Worm (Caenorhabditis elegans): Measurements from ENCODE around the gene F11D11.21.

F11D11.21 gene

DNA sequence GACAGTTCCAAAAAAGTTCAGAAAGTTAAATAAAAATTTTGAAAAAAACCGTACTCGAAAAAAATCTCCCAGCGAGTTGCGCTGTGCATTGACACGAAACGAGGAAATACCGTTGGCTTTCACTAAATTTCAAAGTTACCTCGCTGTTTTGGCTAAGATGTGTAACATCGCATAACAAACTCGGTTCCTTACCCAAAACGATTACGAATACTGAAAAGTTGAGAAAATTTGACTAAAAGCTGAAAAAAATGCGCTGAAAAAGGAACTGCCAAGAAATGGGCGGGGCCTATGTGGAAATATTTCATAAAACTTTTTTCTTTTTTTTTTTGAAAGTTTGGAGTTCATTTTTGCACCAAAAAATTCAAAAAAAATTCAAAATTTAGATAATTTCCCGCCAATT is 30.9 kb downstream of the F11D11.21 start:
- TF ChIP-seq unc-62 (GFP tag; optimal IDR thresholded peaks at IDR 0.05) = no peak

DNA sequence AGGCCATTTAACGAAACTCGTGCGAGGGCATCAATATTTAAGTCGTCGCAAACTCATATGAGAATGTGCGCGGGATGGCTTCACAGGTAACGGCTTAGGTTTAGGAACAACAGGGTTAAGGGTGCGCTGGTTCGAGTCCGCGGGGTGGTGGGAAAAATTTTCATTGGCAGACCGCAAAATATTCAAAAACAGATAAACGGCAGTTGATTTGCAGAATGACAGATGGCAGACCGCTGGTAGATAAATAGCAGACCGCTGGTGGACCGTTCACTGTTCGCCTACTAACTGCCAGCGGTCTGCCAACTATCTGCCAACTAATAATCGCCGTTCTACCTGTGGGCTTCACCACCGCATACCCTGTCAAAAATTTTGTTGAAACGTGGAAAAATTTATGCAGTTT is 38.2 kb downstream of the F11D11.21 start:
- TF ChIP-seq unc-62 (GFP tag; optimal IDR thresholded peaks at IDR 0.05) = no peak

DNA sequence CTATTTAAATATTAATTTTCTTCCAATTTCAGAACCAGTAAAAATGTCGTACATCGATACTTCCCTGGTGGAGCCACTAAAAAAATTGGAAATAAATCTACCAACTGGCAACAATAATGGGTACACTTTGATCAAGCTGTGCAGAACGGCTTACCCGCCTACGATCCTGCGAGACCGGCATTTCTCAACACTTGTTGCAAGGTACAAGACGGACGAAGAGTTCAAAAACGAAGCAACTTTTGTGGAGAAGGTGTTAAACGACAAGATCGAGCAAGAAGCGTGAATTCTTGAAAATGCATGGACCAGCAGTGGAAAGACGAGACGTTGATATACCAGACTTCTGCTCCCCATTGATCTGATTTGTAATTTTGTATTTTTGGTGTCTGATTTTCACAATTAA is 39.0 kb downstream of the F11D11.21 start:
- no peak for TF ChIP-seq unc-62 (GFP tag; optimal IDR thresholded peaks at IDR 0.05)

DNA sequence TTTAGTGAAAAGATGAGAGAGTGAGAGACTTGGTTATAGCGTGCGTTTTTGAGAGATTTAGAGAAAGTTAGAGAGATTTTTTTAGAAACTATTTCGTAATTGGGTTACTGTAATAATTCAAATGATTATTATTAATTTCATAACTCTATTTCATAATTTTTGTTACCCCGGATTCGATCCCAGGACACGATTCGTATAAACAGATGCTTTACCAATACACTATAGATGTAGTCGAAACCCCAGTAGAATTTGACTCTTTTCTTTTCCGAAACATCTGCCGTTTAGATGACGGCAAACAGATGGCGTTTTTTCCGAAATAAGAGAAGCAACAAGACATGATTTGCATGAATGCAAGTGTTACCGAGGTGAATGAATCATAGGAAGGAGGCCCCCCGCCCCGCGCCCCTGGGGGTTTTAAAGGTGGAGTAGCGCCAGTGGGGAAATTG is 40.3 kb downstream of the F11D11.21 start:
- no peak for TF ChIP-seq unc-62 (GFP tag; optimal IDR thresholded peaks at IDR 0.05)

DNA sequence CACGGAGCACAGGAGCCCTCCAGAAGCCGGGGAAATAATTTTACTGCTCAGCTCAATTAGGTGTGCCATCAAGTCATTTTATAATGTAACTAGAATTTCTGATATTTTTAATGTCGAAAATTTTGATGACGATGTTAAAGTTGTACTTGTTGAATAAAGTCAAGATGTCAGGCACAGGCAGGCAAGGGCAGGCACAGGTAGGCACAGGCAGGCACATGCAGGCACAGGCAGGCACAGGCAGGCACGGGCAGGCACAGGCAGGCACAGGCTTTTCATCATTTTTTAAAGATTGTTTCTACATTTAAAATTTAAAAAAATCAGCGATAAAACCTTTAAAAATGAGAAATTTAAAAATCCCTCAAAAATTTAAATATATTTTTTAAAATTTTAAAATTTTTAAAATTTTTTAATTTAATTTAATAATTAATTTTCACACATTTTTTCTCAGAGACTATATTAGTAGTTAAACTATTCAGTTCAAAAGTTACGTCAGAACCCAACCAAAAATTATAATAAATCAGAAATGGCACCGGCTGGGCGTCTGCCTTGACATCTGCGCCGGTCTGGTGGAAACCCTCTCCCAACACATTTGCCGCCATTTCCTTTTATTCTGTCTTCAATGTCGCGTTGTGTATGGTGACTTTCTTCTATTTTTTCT is 41.0 kb downstream of the F11D11.21 start, which contains the start of gene Y17D7C.6:
Gene Y17D7C.6, plus strand, starts transcription at position 608 of the 658 bp plus-strand sequence.
- TF ChIP-seq unc-62 (GFP tag; optimal IDR thresholded peaks at IDR 0.05) = no peak

DNA sequence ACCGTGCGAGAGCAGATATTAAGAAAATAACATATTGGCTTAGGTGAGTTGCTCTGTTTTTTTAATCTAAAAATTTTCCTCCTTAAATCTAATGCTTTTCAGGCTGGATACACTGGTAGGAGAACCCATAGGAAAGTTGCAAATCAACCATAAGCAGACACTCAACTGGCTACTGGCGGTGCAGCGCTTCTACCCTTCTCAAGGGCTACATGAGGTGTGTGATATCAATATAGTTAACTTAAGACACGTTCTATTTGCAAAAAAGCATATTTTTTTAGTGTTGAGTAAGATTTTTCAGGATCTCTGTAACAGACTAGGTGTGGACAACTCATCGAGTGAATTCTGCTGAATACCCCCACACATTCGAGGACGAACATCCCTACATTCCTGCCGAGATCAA is 42.3 kb downstream of the F11D11.21 start:
- no peak for TF ChIP-seq unc-62 (GFP tag; optimal IDR thresholded peaks at IDR 0.05)

DNA sequence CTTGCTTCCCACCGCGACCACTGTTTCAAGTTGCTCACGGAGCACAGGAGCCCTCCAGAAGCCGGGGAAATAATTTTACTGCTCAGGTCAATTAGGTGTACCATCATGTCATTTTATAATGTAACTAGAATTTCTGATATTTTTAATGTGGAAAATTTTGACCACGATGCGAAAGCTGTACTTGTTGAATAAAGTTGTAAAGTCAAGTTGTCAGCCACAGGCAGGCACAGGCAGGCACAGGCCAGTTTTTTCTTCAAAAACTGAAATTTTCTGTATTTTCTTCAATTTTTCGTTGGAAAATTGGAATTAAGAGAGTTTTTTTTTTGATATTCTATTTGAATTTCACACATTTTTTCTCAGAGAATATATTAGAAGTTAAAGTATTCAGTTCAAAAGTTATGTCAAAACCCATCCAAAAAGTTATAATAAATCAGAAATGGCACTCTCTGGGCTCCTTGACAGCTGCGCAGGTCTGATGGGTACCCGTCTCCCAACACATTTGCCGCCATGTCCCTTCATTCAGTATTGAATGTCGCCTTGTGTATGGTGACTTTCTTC is 44.2 kb downstream of the F11D11.21 start, which contains the start of gene Y17D7C.1:
Gene Y17D7C.1, plus strand, starts transcription at position 508 of the 558 bp plus-strand sequence.
- TF ChIP-seq unc-62 (GFP tag; optimal IDR thresholded peaks at IDR 0.05) = no peak

DNA sequence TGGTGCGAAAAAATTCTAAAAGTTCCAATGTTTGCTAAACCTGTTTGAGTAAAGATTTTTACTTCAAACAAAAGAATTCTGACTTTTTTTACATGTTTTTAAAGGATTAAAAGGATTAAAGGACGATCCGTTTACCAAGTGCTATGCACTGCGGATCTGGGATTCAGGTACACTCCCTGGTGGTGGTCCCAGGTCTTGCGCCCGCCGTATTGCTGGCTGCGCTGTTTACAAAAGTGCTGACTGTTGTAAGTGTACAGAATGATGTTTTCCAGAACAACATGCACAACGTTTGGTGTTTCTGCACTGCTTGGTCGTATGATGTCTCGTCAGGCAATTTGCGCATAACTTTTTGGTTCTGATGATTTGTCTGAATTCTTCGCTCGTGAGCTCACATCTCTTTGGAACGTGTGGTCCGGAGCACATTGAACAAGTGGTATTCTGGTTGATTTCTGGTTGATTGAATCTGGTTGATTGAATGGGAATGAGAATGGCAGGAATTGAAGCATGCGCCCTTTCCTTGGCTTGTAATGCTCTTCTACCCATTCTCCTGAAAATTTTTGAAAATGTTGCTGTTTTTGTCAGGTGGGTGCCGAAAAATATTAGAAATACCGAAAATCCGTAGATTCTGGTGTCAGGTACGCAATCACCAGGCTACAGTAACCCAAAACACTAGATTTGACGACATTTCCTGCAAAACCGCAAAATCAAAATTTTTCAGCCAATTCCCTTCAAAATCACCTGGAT is 44.9 kb downstream of the F11D11.21 start:
- TF ChIP-seq unc-62 (GFP tag; optimal IDR thresholded peaks at IDR 0.05) = no peak

DNA sequence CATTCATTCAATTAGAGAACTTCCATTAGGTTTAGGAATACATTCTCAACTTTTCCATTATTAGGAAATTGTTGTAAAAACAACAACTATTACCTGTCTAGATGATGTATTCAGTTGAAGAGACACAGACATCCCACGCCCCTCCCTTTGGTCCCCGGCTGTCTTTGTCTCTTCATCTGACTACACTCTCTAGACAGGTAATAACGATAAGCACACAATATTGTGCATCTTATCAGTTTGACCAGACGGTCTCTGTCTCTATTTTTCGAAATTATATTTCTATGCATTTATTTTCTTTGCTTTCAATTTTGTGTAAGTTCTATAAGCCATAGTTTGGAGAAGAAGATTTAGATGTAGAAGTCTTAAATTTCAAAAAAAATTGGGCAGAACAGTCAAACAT is 49.0 kb downstream of the F11D11.21 start, which contains the start of gene Y69H2.9:
Gene Y69H2.9, plus strand, starts transcription at position 233 of the 400 bp plus-strand sequence.
- TF ChIP-seq unc-62 (GFP tag; optimal IDR thresholded peaks at IDR 0.05) = no peak

All from whole organism, dauer.